Fruit fly (Drosophila melanogaster): Measurements from ENCODE around the gene ex.
A peak's percentile ranks its signal among the peaks of the same experiment; 100 is the strongest.

The ex gene

dm6 chr2L:487719-488547 lies 56.9 kb downstream of the ex start (continued):
- TF ChIP-seq CG12744 (GFP tag; optimal IDR thresholded peaks at IDR 0.05) (no peak), CG2875 (GFP tag; optimal IDR thresholded peaks at IDR 0.05) (no peak), Deaf1 (tag; optimal IDR thresholded peaks at IDR 0.05) (no peak), CG4360 (GFP tag; IDR thresholded peaks at IDR 0.05) (no peak), E2f1 (GFP tag; IDR thresholded peaks at IDR 0.05) (no peak), CG2712 (tag; optimal IDR thresholded peaks at IDR 0.05) (peak; percentile 26), nmo (GFP tag; optimal IDR thresholded peaks at IDR 0.05) (peak; percentile 29), nau (GFP tag; optimal IDR thresholded peaks at IDR 0.05) (no peak), gem (tag; optimal IDR thresholded peaks at IDR 0.05) (peak; percentile 66), Opbp (GFP tag; IDR thresholded peaks at IDR 0.05; ENCODE audit: partially characterized antibody) (no peak), CG3407 (GFP tag; optimal IDR thresholded peaks at IDR 0.05) (no peak), nerfin-2 (GFP tag; IDR thresholded peaks at IDR 0.05; ENCODE audit: partially characterized antibody) (no peak), Adf1 (GFP tag; IDR thresholded peaks at IDR 0.05) (no peak), ato (GFP tag; IDR thresholded peaks at IDR 0.05; ENCODE audit: partially characterized antibody) (no peak), trem (tag; optimal IDR thresholded peaks at IDR 0.05) (no peak), h (optimal IDR thresholded peaks at IDR 0.05) (no peak), pita (GFP tag; optimal IDR thresholded peaks at IDR 0.05) (no peak), CG14667 (GFP tag; IDR thresholded peaks at IDR 0.05) (no peak), CG10147 (GFP tag; optimal IDR thresholded peaks at IDR 0.05) (peak; percentile 27), gt (GFP tag; IDR thresholded peaks at IDR 0.05) (no peak), Awh (GFP tag; IDR thresholded peaks at IDR 0.05) (no peak), scrt (GFP tag; optimal IDR thresholded peaks at IDR 0.05) (no peak), emc (GFP tag; optimal IDR thresholded peaks at IDR 0.05) (no peak), CG4820 (GFP tag; optimal IDR thresholded peaks at IDR 0.05) (no peak), bbx (GFP tag; IDR thresholded peaks at IDR 0.05; ENCODE audit: partially characterized antibody) (no peak), dmrt11E (tag; optimal IDR thresholded peaks at IDR 0.05) (no peak), Sox102F (GFP tag; optimal IDR thresholded peaks at IDR 0.05) (peak; percentile 44), odd (GFP tag; optimal IDR thresholded peaks at IDR 0.05) (peak; percentile 54), D (optimal IDR thresholded peaks at IDR 0.05) (no peak), D (GFP tag; optimal IDR thresholded peaks at IDR 0.05) (no peak), CG17829 (tag; optimal IDR thresholded peaks at IDR 0.05) (no peak), Lhr (GFP tag; optimal IDR thresholded peaks at IDR 0.05) (no peak), CG7987 (GFP tag; optimal IDR thresholded peaks at IDR 0.05) (no peak), mam (GFP tag; optimal IDR thresholded peaks at IDR 0.05) (no peak), corto (GFP tag; optimal IDR thresholded peaks at IDR 0.05) (no peak), lola (GFP tag; optimal IDR thresholded peaks at IDR 0.05) (no peak), CG10431 (GFP tag; optimal IDR thresholded peaks at IDR 0.05) (no peak), Ada2b (GFP tag; IDR thresholded peaks at IDR 0.05) (no peak), CG5953 (GFP tag; IDR thresholded peaks at IDR 0.05) (no peak), onecut (GFP tag; IDR thresholded peaks at IDR 0.05) (0 out of 2 replicates have a peak, but pooled peaks have one; percentile 3), maf-S (GFP tag; optimal IDR thresholded peaks at IDR 0.05) (no peak), CG3065 (GFP tag; optimal IDR thresholded peaks at IDR 0.05) (no peak), run (tag; optimal IDR thresholded peaks at IDR 0.05) (no peak), az2 (GFP tag; optimal IDR thresholded peaks at IDR 0.05) (peak; percentile 27), lilli (GFP tag; optimal IDR thresholded peaks at IDR 0.05) (no peak), fu2 (GFP tag; optimal IDR thresholded peaks at IDR 0.05) (no peak), CoRest (tag; optimal IDR thresholded peaks at IDR 0.05) (peak; percentile 62), CG2199 (GFP tag; IDR thresholded peaks at IDR 0.05) (no peak), B-H2 (GFP tag; optimal IDR thresholded peaks at IDR 0.05) (no peak), HmgZ (tag; optimal IDR thresholded peaks at IDR 0.05) (no peak)
